Fruit fly (Drosophila melanogaster): Measurements from ENCODE around the gene ras.

ras gene

dm6 chrX:10735682-10736353, 8.5 kb upstream of the ras start (continued):
- TF ChIP-seq onecut (GFP tag; IDR thresholded peaks at IDR 0.05) = peak; percentile 4; the same call in 1 of the 2 replicates
- no peak for TF ChIP-seq CTCF (GFP tag; optimal IDR thresholded peaks at IDR 0.05)
- TF ChIP-seq CG13296 (GFP tag; optimal IDR thresholded peaks at IDR 0.05) = no peak
- TF ChIP-seq CG34224 (GFP tag; IDR thresholded peaks at IDR 0.05; ENCODE audit: partially characterized antibody) = no peak
- TF ChIP-seq bsh (GFP tag; optimal IDR thresholded peaks at IDR 0.05) = peak in 1 of 2 experiments; percentile 17
- no peak for TF ChIP-seq ken (GFP tag; IDR thresholded peaks at IDR 0.05)
- no peak for TF ChIP-seq CG6813 (GFP tag; optimal IDR thresholded peaks at IDR 0.05)
- TF ChIP-seq ci (GFP tag; IDR thresholded peaks at IDR 0.05) = no peak
- TF ChIP-seq oc (tag; optimal IDR thresholded peaks at IDR 0.05) = no peak
- no peak for TF ChIP-seq CG16863 (GFP tag; optimal IDR thresholded peaks at IDR 0.05)
- TF ChIP-seq Deaf1 (tag; optimal IDR thresholded peaks at IDR 0.05) = peak; percentile 49
- TF ChIP-seq Ravus (GFP tag; IDR thresholded peaks at IDR 0.05) = no peak
- TF ChIP-seq CG11504 (tag; optimal IDR thresholded peaks at IDR 0.05) = peak; percentile 36
- no peak for TF ChIP-seq CG11696 (GFP tag; IDR thresholded peaks at IDR 0.05)
- TF ChIP-seq en (GFP tag; optimal IDR thresholded peaks at IDR 0.05) = no peak
- no peak for TF ChIP-seq fd3F (GFP tag; optimal IDR thresholded peaks at IDR 0.05)
- TF ChIP-seq shn (GFP tag; optimal IDR thresholded peaks at IDR 0.05) = no peak
- no peak for TF ChIP-seq ind (GFP tag; optimal IDR thresholded peaks at IDR 0.05)
- peak; percentile 11 for TF ChIP-seq CG2120 (GFP tag; optimal IDR thresholded peaks at IDR 0.05)
- no peak for TF ChIP-seq hth (optimal IDR thresholded peaks at IDR 0.05)
- TF ChIP-seq CG13894 (tag; optimal IDR thresholded peaks at IDR 0.05) = peak; percentile 40
- TF ChIP-seq chinmo (GFP tag; IDR thresholded peaks at IDR 0.05; ENCODE audit: partially characterized antibody) = peak; percentile 93
- no peak for TF ChIP-seq CG11456 (GFP tag; IDR thresholded peaks at IDR 0.05)
- TF ChIP-seq Adf1 (GFP tag; IDR thresholded peaks at IDR 0.05) = peak; percentile 24; the same call in 1 of the 2 replicates
- no peak for TF ChIP-seq CG9727 (GFP tag; optimal IDR thresholded peaks at IDR 0.05)
- TF ChIP-seq CG15269 (tag; optimal IDR thresholded peaks at IDR 0.05) = no peak
- no peak for TF ChIP-seq CG14710 (tag; optimal IDR thresholded peaks at IDR 0.05)
- TF ChIP-seq gcm (GFP tag; optimal IDR thresholded peaks at IDR 0.05) = no peak
- no peak for TF ChIP-seq CG33213 (GFP tag; optimal IDR thresholded peaks at IDR 0.05)
- TF ChIP-seq sc (optimal IDR thresholded peaks at IDR 0.05) = no peak
- TF ChIP-seq sc (GFP tag; optimal IDR thresholded peaks at IDR 0.05) = no peak
- peak; percentile 33 for TF ChIP-seq gem (tag; optimal IDR thresholded peaks at IDR 0.05)
- no peak for TF ChIP-seq CG10462 (GFP tag; optimal IDR thresholded peaks at IDR 0.05)
- TF ChIP-seq zfh1 (GFP tag; IDR thresholded peaks at IDR 0.05) = no peak
- TF ChIP-seq Dbx (GFP tag; IDR thresholded peaks at IDR 0.05) = no peak
- TF ChIP-seq ATbp (GFP tag; optimal IDR thresholded peaks at IDR 0.05) = no peak
- TF ChIP-seq row (GFP tag; IDR thresholded peaks at IDR 0.05) = 0 out of 3 replicates have a peak, but pooled peaks have one; percentile 10
- no peak for TF ChIP-seq rib (GFP tag; IDR thresholded peaks at IDR 0.05)
- TF ChIP-seq CG6791 (GFP tag; IDR thresholded peaks at IDR 0.05; ENCODE audit: partially characterized antibody) = no peak
- no peak for TF ChIP-seq sug (tag; optimal IDR thresholded peaks at IDR 0.05)
- peak; percentile 62 for TF ChIP-seq sens (GFP tag)
- no peak for TF ChIP-seq CG10654 (GFP tag; optimal IDR thresholded peaks at IDR 0.05)
- TF ChIP-seq sr (GFP tag; IDR thresholded peaks at IDR 0.05) = 0 out of 3 replicates have a peak, but pooled peaks have one; percentile 58
- no peak for TF ChIP-seq CG17186 (GFP tag; optimal IDR thresholded peaks at IDR 0.05)
- no peak for TF ChIP-seq CG4328 (GFP tag; optimal IDR thresholded peaks at IDR 0.05)
- peak; percentile 10 for TF ChIP-seq dmrt99B (tag; optimal IDR thresholded peaks at IDR 0.05)
- peak; percentile 98 for TF ChIP-seq crol (GFP tag; IDR thresholded peaks at IDR 0.05)
- TF ChIP-seq CG11560 (tag; IDR thresholded peaks at IDR 0.05) = no peak
- no peak for TF ChIP-seq D (optimal IDR thresholded peaks at IDR 0.05)
- no peak for TF ChIP-seq D (GFP tag; optimal IDR thresholded peaks at IDR 0.05)
- peak; percentile 35 for TF ChIP-seq Med (GFP tag)
- no peak for TF ChIP-seq CG3726 (GFP tag; IDR thresholded peaks at IDR 0.05)

All from whole organism, embryonic.